Fruit fly (Drosophila melanogaster) whole organism, embryonic: ENCODE results near the gene CG13833.
A peak's percentile ranks its signal among the peaks of the same experiment; 100 is the strongest.

Source experiments
- Antp ChIP-seq: fragments of 200-800 bp; sonication (Bioruptor generic); optimal IDR thresholded peaks from 3 replicates; lab custom pipeline; 2016; ENCODE audit warnings: missing biosample characterization, missing genetic modification characterization
- Atf-2 ChIP-seq: fragments of 200-800 bp; sonication (Bioruptor generic); optimal IDR thresholded peaks from 2 replicates; lab custom pipeline; 2016; ENCODE audit warnings: missing biosample characterization, missing genetic modification characterization
- Awh ChIP-seq: fragments of 200-800 bp; sonication (Bioruptor generic); IDR thresholded peaks from 2 replicates; pipeline ENCODE4, ENCODE4 v1.3.6; 2022; ENCODE audit warnings: missing biosample characterization, missing genetic modification characterization
- CG10431 ChIP-seq: fragments of 200-800 bp; sonication (Bioruptor generic); optimal IDR thresholded peaks from 3 replicates; lab custom pipeline; 2018; ENCODE audit warnings: missing biosample characterization, mild to moderate bottlenecking, missing genetic modification characterization
- CG10959 ChIP-seq: fragments of 200-800 bp; sonication (Bioruptor generic); IDR thresholded peaks from 2 replicates; pipeline ENCODE4 v1.3.6; 2022; ENCODE audit warnings: missing biosample characterization, missing genetic modification characterization
- CG11398 ChIP-seq: fragments of 200-800 bp; sonication (Bioruptor generic); optimal IDR thresholded peaks from 2 replicates; lab custom pipeline; 2016; ENCODE audit warnings: missing biosample characterization, missing genetic modification characterization
- CG11696 ChIP-seq: fragments of 200-800 bp; sonication (Bioruptor generic); IDR thresholded peaks from 2 replicates; pipeline ENCODE4 v1.3.6; 2022; ENCODE audit warnings: missing biosample characterization, missing genetic modification characterization
- CG12104 ChIP-seq: fragments of 200-800 bp; sonication (Bioruptor generic); optimal IDR thresholded peaks from 3 replicates; lab custom pipeline; 2016; ENCODE audit warnings: missing biosample characterization, missing genetic modification characterization
- CG13894 ChIP-seq: fragments of 200-800 bp; sonication (Bioruptor generic); optimal IDR thresholded peaks from 3 replicates; lab custom pipeline; 2018; ENCODE audit warnings: missing biosample characterization, mild to moderate bottlenecking, missing genetic modification characterization, moderate library complexity
- CG15696 ChIP-seq: fragments of 200-800 bp; sonication (Bioruptor generic); optimal IDR thresholded peaks from 2 replicates; lab custom pipeline; 2019; ENCODE audit warnings: missing biosample characterization, mild to moderate bottlenecking, missing genetic modification characterization, moderate library complexity
- CG17568 ChIP-seq: fragments of 200-800 bp; sonication (Bioruptor generic); optimal IDR thresholded peaks from 2 replicates; lab custom pipeline; 2018; ENCODE audit warnings: missing biosample characterization, mild to moderate bottlenecking, missing genetic modification characterization, moderate library complexity
- CG3065 ChIP-seq: fragments of 200-800 bp; sonication (Bioruptor generic); optimal IDR thresholded peaks from 2 replicates; lab custom pipeline; 2016; ENCODE audit warnings: missing biosample characterization, missing genetic modification characterization
- CG4404 ChIP-seq: fragments of 200-800 bp; sonication (Bioruptor generic); IDR thresholded peaks from 2 replicates; pipeline ENCODE4 v1.3.6; 2022; ENCODE audit warnings: missing biosample characterization, missing genetic modification characterization
- CG4424 ChIP-seq: fragments of 200-800 bp; sonication (Bioruptor generic); optimal IDR thresholded peaks from 3 replicates; lab custom pipeline; 2016; ENCODE audit warnings: missing biosample characterization, missing genetic modification characterization
- CG6175 ChIP-seq: fragments of 200-800 bp; sonication (Bioruptor generic); IDR thresholded peaks from 3 replicates; pipeline ENCODE4 v1.3.6; 2022; ENCODE audit warnings: missing biosample characterization, missing genetic modification characterization
- CG6683 ChIP-seq: fragments of 200-800 bp; sonication (Bioruptor generic); optimal IDR thresholded peaks from 2 replicates; lab custom pipeline; 2017; ENCODE audit warnings: missing biosample characterization, mild to moderate bottlenecking, missing genetic modification characterization, missing genetic modification reagents
- CG6765 ChIP-seq: fragments of 200-800 bp; sonication (Bioruptor generic); optimal IDR thresholded peaks from 3 replicates; lab custom pipeline; 2017; ENCODE audit warnings: missing biosample characterization, mild to moderate bottlenecking, missing genetic modification characterization
- CG7745 ChIP-seq: fragments of 200-800 bp; sonication (Bioruptor generic); optimal IDR thresholded peaks from 2 replicates; lab custom pipeline; 2018; ENCODE audit warnings: missing biosample characterization, mild to moderate bottlenecking, missing genetic modification characterization, moderate library complexity
- D19B ChIP-seq: fragments of 200-800 bp; sonication (Bioruptor generic); optimal IDR thresholded peaks from 2 replicates; lab custom pipeline; 2017; ENCODE audit warnings: missing biosample characterization, mild to moderate bottlenecking, missing genetic modification characterization
- Dbx ChIP-seq: fragments of 200-800 bp; sonication (Bioruptor generic); IDR thresholded peaks from 3 replicates; pipeline ENCODE4 v1.3.6; 2022; ENCODE audit warnings: missing biosample characterization, missing genetic modification characterization
- Doc2 ChIP-seq: fragments of 200-800 bp; sonication (Bioruptor generic); IDR thresholded peaks from 2 replicates; pipeline ENCODE4 v1.3.6; 2022; ENCODE audit warnings: missing biosample characterization, missing genetic modification characterization
- E2f2 ChIP-seq: fragments of 200-800 bp; sonication (Bioruptor generic); IDR thresholded peaks from 2 replicates; pipeline ENCODE4 v1.3.6; 2022; ENCODE audit warnings: missing biosample characterization, missing genetic modification characterization
- Ets65A ChIP-seq: fragments of 200-800 bp; sonication (Bioruptor generic); peaks from one replicate; lab custom pipeline; 2016; ENCODE audit warnings: missing biosample characterization, missing genetic modification characterization
- Ets97D ChIP-seq: fragments of 200-800 bp; sonication (Bioruptor generic); optimal IDR thresholded peaks from 3 replicates; lab custom pipeline; 2016; ENCODE audit warnings: missing biosample characterization, missing genetic modification characterization
- HLHmδ ChIP-seq: fragments of 200-800 bp; sonication (Bioruptor generic); optimal IDR thresholded peaks from 2 replicates; lab custom pipeline; 2018; ENCODE audit warnings: missing biosample characterization, mild to moderate bottlenecking, missing genetic modification characterization, moderate library complexity
- Hr51 ChIP-seq, 2 experiments: fragments of 200-800 bp; sonication (Bioruptor generic); optimal IDR thresholded peaks; 2 replicates in 1 of 2; 3 replicates in 1 of 2; lab custom pipeline; 2016 to 2018; ENCODE audit warnings: missing biosample characterization in 2 of 2, missing genetic modification characterization in 2 of 2, mild to moderate bottlenecking in 1 of 2, moderate library complexity in 1 of 2
- Hr78 ChIP-seq, 2 experiments: fragments of 200-800 bp in 1 of 2; fragments of >200 bp in 1 of 2; sonication (Bioruptor generic) in 1 of 2; optimal IDR thresholded peaks; 2 replicates each; lab custom pipeline; 2017 to 2019; ENCODE audit warnings: missing biosample characterization in 2 of 2, missing genetic modification characterization in 2 of 2, mild to moderate bottlenecking in 1 of 2, moderate library complexity in 1 of 2
- MESR4 ChIP-seq: fragments of 200-800 bp; sonication (Bioruptor generic); optimal IDR thresholded peaks from 2 replicates; lab custom pipeline; 2018; ENCODE audit warnings: missing biosample characterization, mild to moderate bottlenecking, missing genetic modification characterization, moderate library complexity
- Mes4 ChIP-seq: fragments of 200-800 bp; sonication (Bioruptor generic); optimal IDR thresholded peaks from 2 replicates; lab custom pipeline; 2016; ENCODE audit warnings: missing biosample characterization, missing genetic modification characterization
- Spps ChIP-seq: fragments of 200-800 bp; sonication (Bioruptor generic); optimal IDR thresholded peaks from 2 replicates; lab custom pipeline; 2018; ENCODE audit warnings: missing biosample characterization, mild to moderate bottlenecking, missing genetic modification characterization
- aop ChIP-seq: fragments of 200-800 bp; sonication (Bioruptor generic); IDR thresholded peaks from 2 replicates; pipeline ENCODE4 v1.3.6; 2022; ENCODE audit warnings: missing biosample characterization, missing genetic modification characterization
- cg ChIP-seq: fragments of 200-800 bp; sonication (Bioruptor generic); optimal IDR thresholded peaks from 3 replicates; lab custom pipeline; 2019; ENCODE audit warnings: missing biosample characterization, mild to moderate bottlenecking, missing genetic modification characterization, moderate library complexity
- cwo ChIP-seq: fragments of 200-800 bp; sonication (Bioruptor generic); optimal IDR thresholded peaks from 3 replicates; lab custom pipeline; 2017; ENCODE audit warnings: missing biosample characterization, missing genetic modification characterization, mild to moderate bottlenecking, moderate library complexity, missing genetic modification reagents
- dati ChIP-seq: fragments of 200-800 bp; sonication (Bioruptor generic); IDR thresholded peaks from 2 replicates; pipeline ENCODE4 v1.3.6; 2022; ENCODE audit warnings: missing biosample characterization, missing genetic modification characterization
- dm ChIP-seq: fragments of 200-800 bp; sonication (Bioruptor generic); optimal IDR thresholded peaks from 3 replicates; lab custom pipeline; 2016; ENCODE audit warnings: missing biosample characterization, missing genetic modification characterization
- dysf ChIP-seq: fragments of 200-800 bp; sonication (Bioruptor generic); IDR thresholded peaks from 3 replicates; pipeline ENCODE4 v1.3.6; 2022; ENCODE audit warnings: missing biosample characterization, missing genetic modification characterization
- ewg ChIP-seq: fragments of 200-800 bp; sonication (Bioruptor generic); optimal IDR thresholded peaks from 3 replicates; lab custom pipeline; 2017; ENCODE audit warnings: mild to moderate bottlenecking, missing biosample characterization, missing genetic modification reagents, missing genetic modification characterization
- gem ChIP-seq: fragments of 200-800 bp; sonication (Bioruptor generic); optimal IDR thresholded peaks from 2 replicates; lab custom pipeline; 2019; ENCODE audit warnings: missing biosample characterization, mild to moderate bottlenecking, missing genetic modification characterization, moderate library complexity
- kay ChIP-seq: fragments of 200-800 bp; sonication (Bioruptor generic); optimal IDR thresholded peaks from 2 replicates; lab custom pipeline; 2016; ENCODE audit warnings: missing biosample characterization, missing genetic modification characterization
- nau ChIP-seq: fragments of 200-800 bp; sonication (Bioruptor generic); optimal IDR thresholded peaks from 3 replicates; lab custom pipeline; 2017; ENCODE audit warnings: missing biosample characterization, mild to moderate bottlenecking, missing genetic modification characterization, missing genetic modification reagents
- pb ChIP-seq: fragments of 200-800 bp; sonication (Bioruptor generic); optimal IDR thresholded peaks from 3 replicates; lab custom pipeline; 2016; ENCODE audit warnings: missing biosample characterization, missing genetic modification characterization
- pros ChIP-seq: fragments of 200-800 bp; sonication (Bioruptor generic); optimal IDR thresholded peaks from 3 replicates; lab custom pipeline; 2019; ENCODE audit warnings: missing biosample characterization, mild to moderate bottlenecking, missing genetic modification characterization, moderate library complexity
- psq ChIP-seq: fragments of 200-800 bp; sonication (Bioruptor generic); optimal IDR thresholded peaks from 2 replicates; lab custom pipeline; 2017; ENCODE audit warnings: missing biosample characterization, missing genetic modification characterization
- repo ChIP-seq: fragments of 200-800 bp; sonication (Bioruptor generic); optimal IDR thresholded peaks from 2 replicates; lab custom pipeline; 2016; ENCODE audit warnings: missing biosample characterization, missing genetic modification characterization
- shn ChIP-seq: fragments of 200-800 bp; sonication (Bioruptor generic); optimal IDR thresholded peaks from 3 replicates; lab custom pipeline; 2016; ENCODE audit warnings: missing biosample characterization, missing genetic modification characterization
- slp2 ChIP-seq: fragments of 200-800 bp; sonication (Bioruptor generic); optimal IDR thresholded peaks from 2 replicates; lab custom pipeline; 2016; ENCODE audit warnings: missing biosample characterization, missing genetic modification characterization
- trem ChIP-seq: fragments of 200-800 bp; optimal IDR thresholded peaks from 3 replicates; lab custom pipeline; 2019; ENCODE audit warnings: missing biosample characterization, mild to moderate bottlenecking, missing genetic modification characterization, moderate library complexity
- twi ChIP-seq: fragments of 200-800 bp; optimal IDR thresholded peaks from 2 replicates; lab custom pipeline; 2019; ENCODE audit warnings: missing biosample characterization, mild to moderate bottlenecking, missing genetic modification characterization, moderate library complexity
- zen2 ChIP-seq: fragments of 200-800 bp; sonication (Bioruptor generic); IDR thresholded peaks from 3 replicates; pipeline ENCODE4 v1.3.6; 2022; ENCODE audit warnings: missing biosample characterization, missing genetic modification characterization; ENCODE audit not compliant: partially characterized antibody

Gene CG13833

DNA sequence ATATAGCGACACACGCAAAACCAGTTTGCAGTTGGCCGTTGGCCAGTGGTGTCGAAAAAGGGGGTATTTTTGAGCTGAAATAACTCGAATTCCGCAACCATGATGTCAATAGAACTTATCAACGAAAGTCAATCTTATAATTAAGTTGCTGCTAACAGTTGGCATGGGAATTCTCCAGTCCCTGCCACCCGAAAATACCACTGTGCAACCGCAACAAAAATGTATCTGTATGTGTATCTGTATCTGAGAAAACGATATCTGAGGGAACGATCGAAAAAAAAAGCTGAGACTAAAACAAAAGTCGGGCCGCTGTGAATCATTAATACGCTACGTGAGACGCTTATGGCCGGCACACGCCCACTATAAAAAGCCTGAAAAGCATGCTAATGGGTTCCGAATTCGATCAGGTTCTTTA, 11.2 kb upstream of the CG13833 start (continued):
- no peak for TF ChIP-seq Spps (tag; lab: Kevin White, UChicago)
- TF ChIP-seq Dbx (GFP tag; lab: Robert Waterston, UW) = peak; percentile 76
- peak; percentile 56; the same call in 1 of the 2 replicates for TF ChIP-seq Awh
- TF ChIP-seq Ets65A (GFP tag; lab: Kevin White, UChicago) = peak; percentile 90
- no peak for TF ChIP-seq CG15696 (tag; lab: Kevin White, UChicago)
- TF ChIP-seq CG10431 (GFP tag; lab: Kevin White, UChicago) = no peak
- no peak for TF ChIP-seq CG4424 (GFP tag; lab: Kevin White, UChicago)
- no peak for TF ChIP-seq ewg (GFP tag; lab: Kevin White, UChicago)
- TF ChIP-seq E2f2 (GFP tag; lab: Robert Waterston, UW) = peak; percentile 29; the same call in 1 of the 2 replicates
- TF ChIP-seq CG6765 (GFP tag; lab: Kevin White, UChicago) = no peak
- no peak for TF ChIP-seq Hr78 (GFP tag; optimal IDR thresholded peaks at IDR 0.05; lab: Kevin White, UChicago)
- TF ChIP-seq CG6175 = peak; percentile 8; the same call in 1 of the 3 replicates
- no peak for TF ChIP-seq nau (GFP tag; lab: Kevin White, UChicago)
- peak; percentile 38 for TF ChIP-seq kay (GFP tag; lab: Kevin White, UChicago)
- no peak for TF ChIP-seq zen2
- TF ChIP-seq CG4404 (GFP tag; lab: Robert Waterston, UW) = peak; percentile 33; the same call in 1 of the 2 replicates
- TF ChIP-seq Mes4 (GFP tag; lab: Kevin White, UChicago) = no peak
- peak; percentile 19 for TF ChIP-seq cwo (GFP tag; lab: Kevin White, UChicago)
- TF ChIP-seq CG11398 = no peak
- TF ChIP-seq Atf-2 (GFP tag; lab: Kevin White, UChicago) = no peak
- peak; percentile 7 to 56 for TF ChIP-seq Hr51 (GFP tag; optimal IDR thresholded peaks at IDR 0.05; lab: Kevin White, UChicago)
- TF ChIP-seq HLHmδ = no peak
- TF ChIP-seq pb (GFP tag; lab: Kevin White, UChicago) = peak; percentile 3
- TF ChIP-seq dysf = peak; percentile 70; the same call in 2 of the 3 replicates
- TF ChIP-seq repo (GFP tag; lab: Kevin White, UChicago) = peak; percentile 17
- no peak for TF ChIP-seq CG11696 (GFP tag; lab: Robert Waterston, UW)
- TF ChIP-seq gem = peak; percentile 67
- TF ChIP-seq CG17568 (GFP tag; lab: Kevin White, UChicago) = peak; percentile 18
- no peak for TF ChIP-seq CG10959
- no peak for TF ChIP-seq MESR4 (GFP tag; lab: Kevin White, UChicago)
- TF ChIP-seq dati (GFP tag; lab: Robert Waterston, UW) = no peak
- no peak for TF ChIP-seq aop (GFP tag; lab: Robert Waterston, UW)
- TF ChIP-seq Antp = peak; percentile 52

DNA sequence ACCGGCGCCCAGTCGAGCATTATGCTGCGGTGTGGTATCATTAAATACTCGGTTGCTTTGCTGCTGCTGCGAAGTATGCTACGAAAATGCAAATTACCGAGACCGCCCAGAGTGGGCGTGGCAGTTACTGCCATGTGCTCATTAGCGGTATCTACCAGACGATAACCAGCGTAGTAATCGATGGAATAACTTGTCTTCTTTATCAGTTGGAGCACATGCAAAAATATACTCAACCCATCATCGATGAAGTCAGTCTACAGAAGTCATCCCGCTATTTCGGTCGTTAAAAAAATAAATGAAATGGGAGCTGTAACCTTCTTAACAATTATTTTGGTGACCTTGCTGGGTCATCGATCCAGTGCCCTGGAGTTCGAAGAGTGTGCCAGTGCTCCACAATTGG, 8.3 kb upstream of the CG13833 start, which contains the start of gene CG13837:
TSS of gene CG13837 (plus strand) at position 301 of the 400 bp plus-strand sequence.
- TF ChIP-seq CG3065 (GFP tag; lab: Kevin White, UChicago) (peak; percentile 75), Doc2 (GFP tag; lab: Robert Waterston, UW) (no peak)

DNA sequence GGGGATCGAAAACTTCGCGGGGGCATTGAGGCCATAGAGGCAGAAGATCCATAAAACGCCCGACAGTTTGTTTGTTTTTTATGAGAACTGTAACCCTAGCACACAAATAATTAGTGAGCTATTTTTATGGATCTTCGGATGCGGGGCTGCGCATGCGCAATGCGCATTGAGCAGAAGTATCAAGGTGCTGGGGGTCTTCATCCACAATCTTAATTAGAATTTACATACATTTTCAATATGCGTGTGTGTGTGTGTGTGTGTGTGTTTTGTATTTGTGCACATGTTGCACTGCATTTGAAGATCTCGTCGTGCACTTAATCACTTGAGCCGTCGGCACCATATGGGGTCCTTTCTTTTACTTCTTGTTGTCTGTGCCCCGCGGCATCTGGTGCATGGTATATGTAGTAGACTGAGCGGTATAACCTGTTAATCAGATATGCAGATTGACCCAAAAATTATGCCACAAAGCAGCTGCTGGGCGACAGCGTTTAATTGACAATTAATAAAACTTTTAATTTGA, 7.4 kb upstream of the CG13833 start:
- TF ChIP-seq Ets97D (GFP tag; lab: Kevin White, UChicago) = no peak
- no peak for TF ChIP-seq CG12104 (GFP tag; lab: Kevin White, UChicago)
- no peak for TF ChIP-seq slp2 (GFP tag; lab: Kevin White, UChicago)
- TF ChIP-seq Ets65A (GFP tag; lab: Kevin White, UChicago) = peak; percentile 1
- TF ChIP-seq psq = no peak
- TF ChIP-seq twi (tag; lab: Kevin White, UChicago) = peak; percentile 97
- TF ChIP-seq CG7745 (tag; lab: Kevin White, UChicago) = peak; percentile 85
- peak; percentile 45 for TF ChIP-seq pros
- TF ChIP-seq dm (GFP tag; lab: Kevin White, UChicago) = no peak
- peak; percentile 56 for TF ChIP-seq cg (GFP tag; lab: Kevin White, UChicago)
- no peak for TF ChIP-seq CG6683 (GFP tag; lab: Kevin White, UChicago)
- TF ChIP-seq trem (tag; lab: Kevin White, UChicago) = no peak
- TF ChIP-seq D19B (GFP tag; lab: Kevin White, UChicago) = no peak
- TF ChIP-seq CG13894 (tag; lab: Kevin White, UChicago) = no peak
- TF ChIP-seq shn (GFP tag; lab: Kevin White, UChicago) = no peak
